Worm (Caenorhabditis elegans) whole organism, L2 larva: Measurements from ENCODE around the gene F46G10.2.

Experiments
- C34F6.9 ChIP-seq: fragments of 150-350 bp; optimal IDR thresholded peaks from 2 replicates; lab custom pipeline; 2014; ENCODE audit warnings: missing biosample characterization, missing genetic modification characterization
- F13H6.1 ChIP-seq: sonication (generic microtip); optimal IDR thresholded peaks from 2 replicates; lab custom pipeline; 2016; ENCODE audit warnings: missing genetic modification characterization, missing compliant biosample characterization
- R02D3.7 ChIP-seq: fragments of 150-350 bp; optimal IDR thresholded peaks from 2 replicates; lab custom pipeline; 2014; ENCODE audit warnings: missing biosample characterization, missing genetic modification characterization
- Y55F3AM.14 ChIP-seq: fragments of 200-800 bp; sonication (Bioruptor generic); optimal IDR thresholded peaks from 2 replicates; lab custom pipeline; 2018; ENCODE audit warnings: mild to moderate bottlenecking, missing genetic modification characterization, missing compliant biosample characterization
- alr-1 ChIP-seq: fragments of 150-350 bp; optimal IDR thresholded peaks from 2 replicates; lab custom pipeline; 2014; ENCODE audit warnings: missing biosample characterization, missing genetic modification characterization
- aly-2 ChIP-seq: fragments of 150-350 bp; optimal IDR thresholded peaks from 2 replicates; lab custom pipeline; 2014; ENCODE audit warnings: missing biosample characterization, missing genetic modification characterization
- ama-1 ChIP-seq: fragments of 150-350 bp; optimal IDR thresholded peaks from 2 replicates; lab custom pipeline; 2018; ENCODE audit warnings: inconsistent platforms
- blmp-1 ChIP-seq: sonication (generic microtip); optimal IDR thresholded peaks from 2 replicates; lab custom pipeline; 2017; ENCODE audit warnings: missing genetic modification characterization, mild to moderate bottlenecking, missing compliant biosample characterization, antibody characterized with exemption, moderate library complexity; ENCODE audit not compliant: insufficient read depth
- ceh-16 ChIP-seq: fragments of 150-350 bp; optimal IDR thresholded peaks from 2 replicates; lab custom pipeline; 2014; ENCODE audit warnings: missing biosample characterization, missing genetic modification characterization
- crh-2 ChIP-seq: sonication (generic microtip); optimal IDR thresholded peaks from 2 replicates; lab custom pipeline; 2017; ENCODE audit warnings: missing biosample characterization, missing genetic modification characterization
- dmd-4 ChIP-seq: sonication (generic microtip); optimal IDR thresholded peaks from 2 replicates; lab custom pipeline; 2017; ENCODE audit warnings: missing biosample characterization, missing genetic modification characterization
- egl-27 ChIP-seq: sonication (generic microtip); optimal IDR thresholded peaks from 3 replicates; lab custom pipeline; 2017; ENCODE audit warnings: missing biosample characterization, missing genetic modification reagents, missing genetic modification characterization
- elt-1 ChIP-seq: fragments of 150-350 bp; optimal IDR thresholded peaks from 2 replicates; lab custom pipeline; 2014; ENCODE audit warnings: missing biosample characterization, missing genetic modification characterization
- elt-3 ChIP-seq: sonication (generic microtip); optimal IDR thresholded peaks from 2 replicates; lab custom pipeline; 2017; ENCODE audit warnings: missing biosample characterization, missing genetic modification characterization
- fos-1 ChIP-seq: fragments of 150-350 bp; optimal IDR thresholded peaks from 2 replicates; lab custom pipeline; 2014; ENCODE audit warnings: missing biosample characterization, missing genetic modification characterization
- gmeb-1 ChIP-seq: fragments of 150-350 bp; optimal IDR thresholded peaks from 2 replicates; lab custom pipeline; 2014; ENCODE audit warnings: missing biosample characterization, missing genetic modification characterization
- lin-11 ChIP-seq: fragments of 150-350 bp; sonication (generic microtip); optimal IDR thresholded peaks from 2 replicates; lab custom pipeline; 2014; ENCODE audit warnings: missing biosample characterization, missing genetic modification characterization, inconsistent platforms, mixed read lengths
- lin-13 ChIP-seq: fragments of 150-350 bp; optimal IDR thresholded peaks from 2 replicates; lab custom pipeline; 2014; ENCODE audit warnings: missing biosample characterization, missing genetic modification reagents, missing genetic modification characterization
- lin-39 ChIP-seq: fragments of 150-350 bp; optimal IDR thresholded peaks from 2 replicates; lab custom pipeline; 2014; ENCODE audit warnings: missing biosample characterization, missing genetic modification reagents, missing genetic modification characterization
- lsy-2 ChIP-seq, 2 experiments: fragments of 150-350 bp in 1 of 2; sonication (generic microtip) in 1 of 2; optimal IDR thresholded peaks; 2 replicates each; lab custom pipeline; 2014 to 2017; ENCODE audit warnings: missing biosample characterization in 2 of 2, missing genetic modification characterization in 2 of 2
- mab-5 ChIP-seq: fragments of 150-350 bp; optimal IDR thresholded peaks from 2 replicates; lab custom pipeline; 2014; ENCODE audit warnings: missing biosample characterization, missing genetic modification characterization
- mbf-1 ChIP-seq: sonication (generic microtip); optimal IDR thresholded peaks from 2 replicates; lab custom pipeline; 2017; ENCODE audit warnings: missing biosample characterization, missing genetic modification characterization
- mdl-1 ChIP-seq, 2 experiments: fragments of 150-350 bp in 1 of 2; sonication (generic microtip) in 1 of 2; optimal IDR thresholded peaks; 2 replicates each; lab custom pipeline; 2017; ENCODE audit warnings: missing biosample characterization in 2 of 2, missing genetic modification characterization in 2 of 2
- nhr-11 ChIP-seq: fragments of 150-350 bp; optimal IDR thresholded peaks from 2 replicates; lab custom pipeline; 2014; ENCODE audit warnings: missing biosample characterization, missing genetic modification characterization
- nhr-12 ChIP-seq: fragments of 150-350 bp; optimal IDR thresholded peaks from 2 replicates; lab custom pipeline; 2014; ENCODE audit warnings: missing biosample characterization, missing genetic modification characterization
- nhr-129 ChIP-seq: fragments of 150-350 bp; optimal IDR thresholded peaks from 2 replicates; lab custom pipeline; 2014; ENCODE audit warnings: missing biosample characterization, missing genetic modification characterization
- nhr-21 ChIP-seq: fragments of 150-350 bp; optimal IDR thresholded peaks from 2 replicates; lab custom pipeline; 2014; ENCODE audit warnings: missing biosample characterization, missing genetic modification characterization
- nhr-23 ChIP-seq: fragments of 150-350 bp; optimal IDR thresholded peaks from 2 replicates; lab custom pipeline; 2014; ENCODE audit warnings: missing biosample characterization, missing genetic modification reagents, missing genetic modification characterization
- nhr-237 ChIP-seq: fragments of 150-350 bp; optimal IDR thresholded peaks from 2 replicates; lab custom pipeline; 2014; ENCODE audit warnings: missing biosample characterization, missing genetic modification characterization
- nhr-25 ChIP-seq: fragments of 150-350 bp; sonication (generic microtip); optimal IDR thresholded peaks from 3 replicates; lab custom pipeline; 2014; ENCODE audit warnings: missing biosample characterization, missing genetic modification characterization
- nhr-6 ChIP-seq: fragments of 150-350 bp; optimal IDR thresholded peaks from 2 replicates; lab custom pipeline; 2014; ENCODE audit warnings: missing biosample characterization, missing genetic modification characterization
- nhr-77 ChIP-seq: fragments of 150-350 bp; optimal IDR thresholded peaks from 2 replicates; lab custom pipeline; 2014; ENCODE audit warnings: missing biosample characterization, missing genetic modification characterization
- peb-1 ChIP-seq: fragments of 150-350 bp; optimal IDR thresholded peaks from 2 replicates; lab custom pipeline; 2014; ENCODE audit warnings: missing biosample characterization, missing genetic modification characterization
- sem-4 ChIP-seq: fragments of 150-350 bp; optimal IDR thresholded peaks from 2 replicates; lab custom pipeline; 2014; ENCODE audit warnings: missing biosample characterization, missing genetic modification reagents, missing genetic modification characterization
- skn-1 ChIP-seq: sonication (generic microtip); optimal IDR thresholded peaks from 2 replicates; lab custom pipeline; 2017; ENCODE audit warnings: missing biosample characterization, missing genetic modification characterization
- sma-3 ChIP-seq: sonication (generic microtip); optimal IDR thresholded peaks from 2 replicates; lab custom pipeline; 2016; ENCODE audit warnings: missing genetic modification reagents, missing genetic modification characterization, missing compliant biosample characterization
- sma-9 ChIP-seq, 2 experiments: fragments of 150-350 bp in 1 of 2; sonication (generic microtip) in 1 of 2; optimal IDR thresholded peaks; 2 replicates each; lab custom pipeline; 2014 to 2016; ENCODE audit warnings: missing genetic modification characterization in 2 of 2, mild to moderate bottlenecking in 1 of 2, missing biosample characterization in 1 of 2, missing compliant biosample characterization in 1 of 2, missing genetic modification reagents in 1 of 2, moderate library complexity in 1 of 2
- unc-39 ChIP-seq: fragments of 150-350 bp; optimal IDR thresholded peaks from 2 replicates; lab custom pipeline; 2014; ENCODE audit warnings: missing biosample characterization, missing genetic modification characterization
- unc-55 ChIP-seq: fragments of 150-350 bp; sonication (generic microtip); optimal IDR thresholded peaks from 3 replicates; lab custom pipeline; 2014; ENCODE audit warnings: missing biosample characterization, missing genetic modification reagents, missing genetic modification characterization
- unc-62 ChIP-seq: fragments of 150-350 bp; optimal IDR thresholded peaks from 2 replicates; lab custom pipeline; 2014; ENCODE audit warnings: missing biosample characterization, missing genetic modification reagents, missing genetic modification characterization
- zag-1 ChIP-seq: fragments of 150-350 bp; optimal IDR thresholded peaks from 2 replicates; lab custom pipeline; 2014; ENCODE audit warnings: missing biosample characterization, missing genetic modification characterization
- ztf-1 ChIP-seq: fragments of 200-800 bp; sonication (Bioruptor generic); conservative IDR thresholded peaks from 2 replicates; pipeline ENCODE4 v1.3.6; 2022; ENCODE audit warnings: missing genetic modification characterization, missing compliant biosample characterization
- ztf-11 ChIP-seq: sonication (generic microtip); optimal IDR thresholded peaks from 2 replicates; lab custom pipeline; 2017; ENCODE audit warnings: missing biosample characterization, missing genetic modification characterization
- ztf-4 ChIP-seq: fragments of 150-350 bp; optimal IDR thresholded peaks from 2 replicates; lab custom pipeline; 2014; ENCODE audit warnings: missing biosample characterization, missing genetic modification characterization

Gene F46G10.2

DNA sequence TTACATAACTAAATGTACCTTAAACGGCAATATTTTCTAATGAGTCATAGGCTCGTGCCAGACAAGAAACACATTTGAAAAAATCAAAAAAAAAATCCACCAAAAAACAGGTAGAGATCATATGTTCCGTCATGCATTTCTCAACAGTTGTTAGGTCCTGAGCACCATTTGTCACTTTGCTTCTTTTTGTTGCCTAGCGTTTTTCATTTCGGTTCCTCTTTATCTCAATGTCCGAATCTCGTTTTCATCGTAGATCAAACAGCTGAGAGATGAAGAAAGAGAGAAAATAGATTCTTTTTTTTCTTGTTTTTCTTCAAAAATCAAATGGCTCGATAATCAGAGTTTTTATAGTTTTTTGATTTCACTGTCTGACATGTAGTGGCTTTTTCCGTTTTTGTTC, 18.2 kb downstream of the F46G10.2 start:
- TF ChIP-seq nhr-11 (tag; lab: Kevin White, UChicago) = no peak
- TF ChIP-seq ztf-11 (tag; lab: Kevin White, UChicago) = no peak
- no peak for TF ChIP-seq lin-11 (tag; lab: Kevin White, UChicago)
- peak; percentile 29 for TF ChIP-seq sem-4 (tag; lab: Kevin White, UChicago)
- no peak for TF ChIP-seq zag-1 (tag; lab: Kevin White, UChicago)
- no peak for TF ChIP-seq elt-3 (tag; lab: Kevin White, UChicago)
- no peak for TF ChIP-seq egl-27
- no peak for TF ChIP-seq mab-5 (tag; lab: Kevin White, UChicago)
- TF ChIP-seq skn-1 (tag; lab: Kevin White, UChicago) = no peak
- TF ChIP-seq lin-39 = no peak
- peak; percentile 77 for TF ChIP-seq sma-9 (GFP tag; optimal IDR thresholded peaks at IDR 0.05; lab: Kevin White, UChicago)
- no peak for TF ChIP-seq sma-9 (tag; optimal IDR thresholded peaks at IDR 0.05; lab: Kevin White, UChicago)
- TF ChIP-seq nhr-77 = no peak
- TF ChIP-seq unc-55 = no peak
- no peak for TF ChIP-seq elt-1
- no peak for TF ChIP-seq unc-62 (GFP tag; lab: Kevin White, UChicago)
- TF ChIP-seq lsy-2 (tag; optimal IDR thresholded peaks at IDR 0.05; lab: Kevin White, UChicago) = peak in 1 of 2 experiments; percentile 45
- TF ChIP-seq F13H6.1 (tag; lab: Kevin White, UChicago) = peak; percentile 73
- TF ChIP-seq fos-1 = no peak
- peak; percentile 35 for TF ChIP-seq C34F6.9 (tag; lab: Kevin White, UChicago)
- TF ChIP-seq nhr-25 (tag; lab: Kevin White, UChicago) = no peak
- TF ChIP-seq nhr-12 = no peak
- no peak for TF ChIP-seq unc-39 (tag; lab: Kevin White, UChicago)
- TF ChIP-seq nhr-237 (tag; lab: Kevin White, UChicago) = no peak
- no peak for TF ChIP-seq mbf-1 (tag; lab: Kevin White, UChicago)
- no peak for TF ChIP-seq dmd-4 (tag; lab: Kevin White, UChicago)
- peak; percentile 69 for TF ChIP-seq nhr-129 (tag; lab: Kevin White, UChicago)
- TF ChIP-seq gmeb-1 (tag; lab: Kevin White, UChicago) = no peak
- TF ChIP-seq alr-1 = no peak
- no peak for TF ChIP-seq nhr-23 (tag; lab: Kevin White, UChicago)
- no peak for TF ChIP-seq ztf-1 (GFP tag; lab: Robert Waterston, UW)

DNA sequence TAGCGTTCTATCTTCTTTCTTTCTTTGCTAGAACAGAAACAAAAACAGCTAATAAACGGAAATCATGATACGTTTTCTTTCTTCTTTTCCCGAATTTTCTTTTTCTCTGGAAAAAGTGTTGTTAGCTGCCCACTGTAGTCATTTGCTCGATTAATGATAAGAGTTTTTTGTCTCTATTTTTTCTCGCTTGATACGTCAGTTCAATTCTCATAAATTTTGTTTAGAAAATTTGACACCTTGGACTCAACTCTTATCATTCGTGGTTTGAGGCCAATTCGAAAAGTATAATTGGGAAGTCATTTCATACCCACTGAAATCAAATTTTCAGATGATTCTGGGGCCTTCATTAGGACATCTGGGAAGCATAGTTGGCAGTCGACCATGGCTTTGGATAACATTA, 19.1 kb downstream of the F46G10.2 start:
- TF ChIP-seq fos-1 = peak; percentile 27
- TF ChIP-seq egl-27 = no peak

DNA sequence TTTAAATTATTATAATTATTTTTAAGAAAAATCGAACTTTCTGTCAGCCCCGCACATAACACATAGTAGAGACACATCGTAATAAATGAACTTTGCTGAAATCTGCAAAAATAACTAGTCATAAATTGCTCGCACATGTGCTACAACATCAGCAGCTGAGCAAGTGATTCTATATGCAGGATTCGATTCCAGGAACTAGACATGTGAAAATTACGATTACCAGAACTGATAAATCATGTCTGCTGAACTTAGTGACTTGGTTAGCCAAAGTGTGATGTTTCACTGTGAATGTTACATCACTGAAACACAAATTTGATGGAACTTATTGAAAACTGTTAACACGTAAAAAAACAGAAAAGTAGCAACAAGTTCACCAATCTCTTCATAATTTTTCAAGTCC, 24.5 kb downstream of the F46G10.2 start:
- TF ChIP-seq blmp-1 = no peak
- peak; percentile 8 for TF ChIP-seq sma-9 (GFP tag; optimal IDR thresholded peaks at IDR 0.05; lab: Kevin White, UChicago)
- TF ChIP-seq sma-9 (tag; optimal IDR thresholded peaks at IDR 0.05; lab: Kevin White, UChicago) = no peak

DNA sequence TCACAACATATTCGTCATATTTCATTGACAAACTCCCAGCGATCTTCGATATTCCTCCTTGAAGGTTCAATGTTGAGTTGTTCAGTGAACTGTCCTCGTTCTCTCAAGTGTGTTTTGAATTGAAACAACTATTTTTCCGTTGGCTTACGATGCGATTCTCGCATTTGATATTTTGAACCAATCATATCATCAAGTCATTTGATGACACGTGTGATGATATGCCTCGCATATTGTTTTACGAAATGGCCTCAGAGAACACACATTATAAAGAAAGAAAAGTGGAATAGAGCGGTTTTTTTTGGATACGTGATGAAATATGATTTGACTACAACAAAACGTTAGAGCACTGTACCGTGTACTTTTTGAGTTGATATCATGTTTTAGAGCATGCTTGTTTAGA, 25.7 kb downstream of the F46G10.2 start:
- TF ChIP-seq egl-27 = no peak
- TF ChIP-seq Y55F3AM.14 (GFP tag; lab: Kevin White, UChicago) = no peak
- TF ChIP-seq nhr-25 (tag; lab: Kevin White, UChicago) = no peak
- TF ChIP-seq fos-1 = peak; percentile 33
- no peak for TF ChIP-seq mab-5 (tag; lab: Kevin White, UChicago)
- TF ChIP-seq nhr-129 (tag; lab: Kevin White, UChicago) = peak; percentile 96
- no peak for TF ChIP-seq lin-11 (tag; lab: Kevin White, UChicago)
- peak; percentile 79 for TF ChIP-seq nhr-6 (tag; lab: Kevin White, UChicago)
- TF ChIP-seq sma-3 (GFP tag; lab: Kevin White, UChicago) = peak; percentile 86
- TF ChIP-seq lin-13 = no peak
- TF ChIP-seq nhr-11 (tag; lab: Kevin White, UChicago) = no peak
- peak; percentile 72 for TF ChIP-seq blmp-1
- peak; percentile 55 for TF ChIP-seq C34F6.9 (tag; lab: Kevin White, UChicago)
- peak; percentile 93 for TF ChIP-seq crh-2 (tag; lab: Kevin White, UChicago)
- peak; percentile 94 for TF ChIP-seq nhr-21
- peak; percentile 46 for TF ChIP-seq F13H6.1 (tag; lab: Kevin White, UChicago)
- TF ChIP-seq gmeb-1 (tag; lab: Kevin White, UChicago) = peak; percentile 51
- TF ChIP-seq mbf-1 (tag; lab: Kevin White, UChicago) = no peak
- TF ChIP-seq lin-39 = no peak
- TF ChIP-seq ztf-11 (tag; lab: Kevin White, UChicago) = no peak
- no peak for TF ChIP-seq alr-1
- no peak for TF ChIP-seq nhr-12
- TF ChIP-seq sma-9 (GFP tag; optimal IDR thresholded peaks at IDR 0.05; lab: Kevin White, UChicago) = peak; percentile 95
- TF ChIP-seq sma-9 (tag; optimal IDR thresholded peaks at IDR 0.05; lab: Kevin White, UChicago) = no peak
- peak in 1 of 2 experiments; percentile 73 for TF ChIP-seq lsy-2 (tag; optimal IDR thresholded peaks at IDR 0.05; lab: Kevin White, UChicago)
- TF ChIP-seq unc-55 = no peak
- no peak for TF ChIP-seq nhr-23 (tag; lab: Kevin White, UChicago)
- TF ChIP-seq elt-3 (tag; lab: Kevin White, UChicago) = no peak
- TF ChIP-seq R02D3.7 (tag; lab: Kevin White, UChicago) = no peak
- no peak for TF ChIP-seq aly-2
- no peak for TF ChIP-seq unc-62 (GFP tag; lab: Kevin White, UChicago)
- peak; percentile 32 for TF ChIP-seq ztf-4 (tag; lab: Kevin White, UChicago)
- no peak for TF ChIP-seq ceh-16
- no peak for TF ChIP-seq peb-1 (tag; lab: Kevin White, UChicago)
- TF ChIP-seq nhr-237 (tag; lab: Kevin White, UChicago) = no peak
- peak; percentile 26 for TF ChIP-seq skn-1 (tag; lab: Kevin White, UChicago)
- TF ChIP-seq ama-1 (lab: Kevin White, UChicago) = no peak
- peak in 1 of 2 experiments; percentile 39 for TF ChIP-seq mdl-1 (tag; optimal IDR thresholded peaks at IDR 0.05; lab: Kevin White, UChicago)
- TF ChIP-seq zag-1 (tag; lab: Kevin White, UChicago) = no peak
